Worm (Caenorhabditis elegans): Measurements from ENCODE around the gene R11D1.13.

- TF ChIP-seq dao-5 (tag; optimal IDR thresholded peaks at IDR 0.05) = no peak
- no peak for TF ChIP-seq him-1 (tag; optimal IDR thresholded peaks at IDR 0.05)
- no peak for TF ChIP-seq W03F9.2 (tag; optimal IDR thresholded peaks at IDR 0.05)
Measured at ce11 chrV:12751495-12752050, 24.6 kb downstream of the R11D1.13 start, which contains the start of gene C15C8.6.
